Fruit fly (Drosophila melanogaster) whole organism, wandering third instar larva: Measurements from ENCODE around the gene DIP-gamma.

ENCODE experiments used
- CrebA ChIP-seq: fragments of 200-800 bp; sonication (Bioruptor generic); optimal IDR thresholded peaks from 2 replicates; lab custom pipeline; 2016; ENCODE audit warnings: missing biosample characterization, mild to moderate bottlenecking, missing genetic modification characterization, borderline replicate concordance
- Dfd ChIP-seq: fragments of >200 bp; optimal IDR thresholded peaks from 2 replicates; lab custom pipeline; 2017; ENCODE audit warnings: missing biosample characterization, missing genetic modification characterization
- dsf ChIP-seq: sonication (Bioruptor generic); optimal IDR thresholded peaks from 2 replicates; lab custom pipeline; 2016; ENCODE audit warnings: missing biosample characterization, missing genetic modification characterization, borderline replicate concordance

Gene DIP-gamma

DNA sequence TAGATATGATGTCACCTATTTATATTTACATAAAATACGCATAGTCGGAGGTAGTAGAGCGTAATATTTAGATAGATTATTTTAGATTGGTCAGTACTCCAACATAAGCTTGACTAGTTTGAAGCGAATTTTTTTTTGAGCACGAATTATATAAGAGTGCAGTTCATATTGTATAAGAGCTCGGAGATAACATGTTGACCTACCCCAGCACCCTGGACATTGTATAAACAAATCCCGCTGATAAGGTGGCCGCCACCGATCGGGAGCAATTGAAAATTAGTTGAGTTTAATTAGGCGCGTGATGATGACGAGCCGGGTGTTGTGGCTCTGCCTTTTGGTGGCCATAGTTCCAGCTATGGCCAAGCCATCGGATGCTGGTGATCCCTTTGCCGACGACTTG lies 94.8 kb downstream of the DIP-gamma start, which contains the start of gene Nepl18:
Gene Nepl18, plus strand, starts transcription at position 277 of the 400 bp plus-strand sequence.
- no peak for TF ChIP-seq CrebA (GFP tag; lab: Kevin White, UChicago)
- TF ChIP-seq dsf (GFP tag; lab: Kevin White, UChicago) = no peak
- no peak for TF ChIP-seq Dfd (GFP tag; lab: Kevin White, UChicago)
